Fruit fly (Drosophila melanogaster): ENCODE results near the gene PNKP.

PNKP gene

DNA sequence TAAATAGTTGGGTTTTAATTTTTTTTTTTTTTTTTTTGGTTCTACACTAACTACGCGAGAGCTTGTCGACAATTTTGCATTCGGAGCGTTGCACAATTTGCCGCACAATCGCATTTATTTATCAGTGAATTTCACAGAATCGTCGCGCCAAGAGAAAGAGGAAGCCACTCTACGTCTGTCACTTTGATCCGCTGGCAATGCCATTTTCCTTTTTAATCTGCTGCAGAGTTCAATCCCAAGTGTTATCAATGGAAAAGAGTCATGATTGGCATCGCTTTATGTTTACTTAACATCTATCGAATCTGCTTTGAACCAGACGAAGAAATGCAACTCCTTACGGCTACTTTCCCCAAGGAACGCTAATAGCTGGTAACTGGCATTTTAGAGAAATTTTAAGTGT, 13.7 kb downstream of the PNKP start:
- TF ChIP-seq CG32264 (GFP tag; optimal IDR thresholded peaks at IDR 0.05) = no peak
- no peak for TF ChIP-seq Rel (GFP tag; optimal IDR thresholded peaks at IDR 0.05)
- TF ChIP-seq Rel (tag; optimal IDR thresholded peaks at IDR 0.05) = no peak
- no peak for TF ChIP-seq lola (GFP tag; optimal IDR thresholded peaks at IDR 0.05)
- no peak for TF ChIP-seq dsf (GFP tag; optimal IDR thresholded peaks at IDR 0.05; ENCODE audit: borderline replicate concordance)
- TF ChIP-seq GATAd (GFP tag; optimal IDR thresholded peaks at IDR 0.05) = no peak

DNA sequence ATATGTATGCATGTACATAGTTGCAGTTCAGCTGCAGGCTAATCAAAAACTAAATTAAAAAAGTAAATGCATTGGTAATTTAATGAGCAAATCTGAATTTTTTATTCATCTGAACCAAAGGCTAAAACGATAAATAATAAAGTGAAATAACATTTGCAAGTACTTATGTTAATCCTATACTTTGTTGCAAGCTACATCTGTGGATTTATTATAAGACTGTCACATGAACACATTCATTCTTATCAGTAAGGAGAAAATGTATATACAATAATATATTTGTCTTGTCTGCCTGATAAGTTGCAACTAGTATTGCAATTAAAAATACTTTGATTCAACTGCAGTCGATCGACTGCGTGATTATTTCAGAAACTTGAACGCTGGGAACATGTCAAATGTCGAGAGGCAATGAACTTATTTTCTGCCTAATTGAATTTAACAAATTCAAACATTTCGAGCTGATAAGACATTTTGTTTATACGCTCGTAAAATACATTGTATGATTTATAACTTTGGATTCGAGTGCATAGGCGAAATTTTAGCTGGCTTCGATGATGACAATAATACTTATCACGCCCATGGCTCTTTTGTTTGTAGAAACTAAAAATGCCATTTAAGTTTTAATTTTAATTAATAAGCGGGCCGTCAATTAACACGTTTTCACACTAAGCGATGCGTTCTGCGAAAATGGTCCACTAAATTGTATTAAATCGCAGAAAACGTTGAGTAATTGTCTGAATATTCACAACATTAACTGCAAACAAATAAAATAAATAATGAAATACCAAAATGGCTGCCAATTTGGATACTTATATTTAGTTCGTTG, 15.1 kb downstream of the PNKP start:
- no peak for TF ChIP-seq ey (GFP tag; optimal IDR thresholded peaks at IDR 0.05)
- TF ChIP-seq rgr (GFP tag; optimal IDR thresholded peaks at IDR 0.05) = no peak
- no peak for TF ChIP-seq Sp1 (GFP tag; optimal IDR thresholded peaks at IDR 0.05)
- TF ChIP-seq dmrt93B (GFP tag; optimal IDR thresholded peaks at IDR 0.05) = no peak
- TF ChIP-seq Myc (optimal IDR thresholded peaks at IDR 0.05) = no peak
- no peak for TF ChIP-seq Mio (GFP tag; optimal IDR thresholded peaks at IDR 0.05)
- TF ChIP-seq dsf (GFP tag; optimal IDR thresholded peaks at IDR 0.05; ENCODE audit: borderline replicate concordance) = no peak
- TF ChIP-seq sage (GFP tag; optimal IDR thresholded peaks at IDR 0.05) = no peak

DNA sequence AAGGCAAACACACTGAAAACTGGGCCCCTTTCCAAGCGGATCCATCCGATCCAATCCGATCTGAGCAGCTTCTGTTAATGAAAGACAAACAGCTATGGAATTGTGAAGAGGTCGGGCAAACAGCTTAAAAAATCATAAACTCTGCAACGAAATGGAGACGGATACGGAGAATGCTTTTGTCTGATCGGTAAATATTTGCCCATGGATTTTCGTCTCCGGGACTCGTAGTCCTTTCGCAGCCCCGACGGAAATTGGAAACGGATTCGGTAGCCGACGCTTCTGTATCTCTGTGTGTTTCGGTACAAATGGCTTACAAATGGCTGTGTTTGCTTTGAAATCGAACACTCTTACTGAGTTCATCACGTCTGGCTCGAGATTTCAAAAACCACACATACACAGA, 16.4 kb downstream of the PNKP start:
- no peak for TF ChIP-seq GATAd (GFP tag; optimal IDR thresholded peaks at IDR 0.05)
- TF ChIP-seq Abd-B (GFP tag; optimal IDR thresholded peaks at IDR 0.05) = no peak
- TF ChIP-seq tai (GFP tag; optimal IDR thresholded peaks at IDR 0.05) = no peak
- no peak for TF ChIP-seq Jra (GFP tag; optimal IDR thresholded peaks at IDR 0.05)
- TF ChIP-seq Hr78 (GFP tag; optimal IDR thresholded peaks at IDR 0.05) = no peak
- TF ChIP-seq dl (GFP tag; optimal IDR thresholded peaks at IDR 0.05; ENCODE audit: insufficient read depth in 1 of 2, partially characterized antibody in 2 of 2) = no peak
- no peak for TF ChIP-seq CrebA (GFP tag; optimal IDR thresholded peaks at IDR 0.05; ENCODE audit: borderline replicate concordance)
- TF ChIP-seq Dfd (GFP tag; optimal IDR thresholded peaks at IDR 0.05) = no peak
- TF ChIP-seq rgr (GFP tag; optimal IDR thresholded peaks at IDR 0.05) = no peak

DNA sequence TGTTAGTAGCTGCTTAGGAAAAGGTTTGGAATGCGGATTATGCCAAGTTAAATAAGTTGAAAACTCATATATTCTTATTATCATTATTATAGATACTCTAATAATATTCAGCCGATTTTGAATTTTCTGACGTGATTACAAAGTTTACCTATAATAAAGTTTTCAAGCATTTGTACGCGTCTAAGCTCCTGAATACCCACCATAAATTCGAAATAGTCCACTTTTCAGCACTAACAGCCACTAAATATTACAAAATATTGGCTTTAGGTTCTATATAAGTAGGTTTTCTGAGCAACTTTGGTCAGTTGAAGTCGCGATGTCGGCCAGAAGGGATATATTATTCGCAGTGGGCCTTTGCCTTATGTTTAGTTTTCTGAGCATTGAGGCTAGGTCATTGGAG, 19.3 kb downstream of the PNKP start, which contains the start of gene CG7443:
CG7443 (plus strand) TSS at position 301 of the 400 bp plus-strand sequence.
- TF ChIP-seq Dif (GFP tag; optimal IDR thresholded peaks at IDR 0.05; ENCODE audit: partially characterized antibody) (no peak), Hr83 (GFP tag; optimal IDR thresholded peaks at IDR 0.05; ENCODE audit: poor library complexity, severe bottlenecking) (no peak), lola (GFP tag; optimal IDR thresholded peaks at IDR 0.05) (no peak), br (GFP tag; optimal IDR thresholded peaks at IDR 0.05) (no peak)

DNA sequence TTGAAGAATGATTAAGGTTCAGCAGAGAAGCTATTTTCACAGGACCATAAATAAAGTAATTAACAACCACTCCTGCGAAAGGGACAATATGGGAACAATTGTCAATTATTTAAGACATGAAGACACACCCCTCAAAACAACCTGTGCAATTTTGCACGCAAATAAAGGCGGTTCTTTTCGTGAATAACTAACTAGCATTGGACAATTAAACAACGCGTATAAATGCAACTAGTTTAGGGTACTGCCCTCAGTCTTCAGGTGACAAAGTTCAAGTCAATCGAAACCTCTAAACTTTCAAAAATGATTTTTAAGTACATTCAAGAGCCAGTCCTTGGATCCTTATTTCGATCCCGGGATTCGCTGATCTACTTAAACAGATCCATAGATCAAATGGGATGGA, 21.9 kb downstream of the PNKP start, which contains the start of gene Or85a:
Or85a (plus strand) TSS at position 301 of the 400 bp plus-strand sequence.
- TF ChIP-seq CrebA (GFP tag; optimal IDR thresholded peaks at IDR 0.05; ENCODE audit: borderline replicate concordance) = no peak
- no peak for TF ChIP-seq dsf (GFP tag; optimal IDR thresholded peaks at IDR 0.05; ENCODE audit: borderline replicate concordance)
- no peak for TF ChIP-seq woc (GFP tag; optimal IDR thresholded peaks at IDR 0.05)
- TF ChIP-seq Hnf4 (GFP tag; optimal IDR thresholded peaks at IDR 0.05) = no peak
- TF ChIP-seq N (GFP tag; optimal IDR thresholded peaks at IDR 0.05) = no peak
- TF ChIP-seq Dfd (GFP tag; optimal IDR thresholded peaks at IDR 0.05) = no peak
- no peak for TF ChIP-seq h (GFP tag; optimal IDR thresholded peaks at IDR 0.05)
- no peak for TF ChIP-seq tai (GFP tag; optimal IDR thresholded peaks at IDR 0.05)
- TF ChIP-seq OdsH (GFP tag; optimal IDR thresholded peaks at IDR 0.05) = no peak
- TF ChIP-seq sv (GFP tag; optimal IDR thresholded peaks at IDR 0.05) = no peak
- TF ChIP-seq dl (GFP tag; optimal IDR thresholded peaks at IDR 0.05; ENCODE audit: insufficient read depth in 1 of 2, partially characterized antibody in 2 of 2) = no peak
- no peak for TF ChIP-seq rgr (GFP tag; optimal IDR thresholded peaks at IDR 0.05)
